Worm (Caenorhabditis elegans): ENCODE measurements around the gene plp-2.

Gene plp-2

ce11 chrX:14946464-14947354 lies 35.9 kb downstream of the plp-2 start (continued):
- TF ChIP-seq hmg-1.2 (GFP tag; IDR thresholded peaks at IDR 0.05) (peak; percentile 58; the same call in 1 of the 2 replicates), hsf-1 (GFP tag; IDR thresholded peaks at IDR 0.05) (no peak), let-526 (GFP tag; IDR thresholded peaks at IDR 0.05) (0 out of 2 replicates have a peak, but pooled peaks have one; percentile 38), ceh-100 (GFP tag; IDR thresholded peaks at IDR 0.05) (no peak), ceh-58 (GFP tag; IDR thresholded peaks at IDR 0.05) (no peak), F37B4.10 (GFP tag; IDR thresholded peaks at IDR 0.05) (no peak), snpc-4 (GFP tag; optimal IDR thresholded peaks at IDR 0.05) (no peak), snpc-4 (tag; optimal IDR thresholded peaks at IDR 0.05) (peak in 2 of 4 experiments; percentile 6 to 23), ceh-27 (GFP tag; optimal IDR thresholded peaks at IDR 0.05) (peak; percentile 36), attf-5 (GFP tag; optimal IDR thresholded peaks at IDR 0.05) (peak; percentile 32), egl-44 (GFP tag; IDR thresholded peaks at IDR 0.05) (no peak), bed-2 (GFP tag; IDR thresholded peaks at IDR 0.05) (no peak), F55B11.4 (tag; optimal IDR thresholded peaks at IDR 0.05; ENCODE audit: borderline replicate concordance, insufficient read depth) (no peak), Y67H2A.10 (GFP tag; conservative IDR thresholded peaks at IDR 0.05) (no peak), pha-4 (tag; optimal IDR thresholded peaks at IDR 0.05) (no peak), hlh-26 (GFP tag; conservative IDR thresholded peaks at IDR 0.05) (no peak), lsl-1 (GFP tag; optimal IDR thresholded peaks at IDR 0.05) (no peak), madf-6 (GFP tag; IDR thresholded peaks at IDR 0.05) (no peak), nhr-80 (tag; optimal IDR thresholded peaks at IDR 0.05) (peak; percentile 93), C06A6.2 (GFP tag; conservative IDR thresholded peaks at IDR 0.05) (no peak), B0019.2 (GFP tag; conservative IDR thresholded peaks at IDR 0.05) (no peak), die-1 (tag; optimal IDR thresholded peaks at IDR 0.05) (no peak), F39B2.1 (GFP tag; IDR thresholded peaks at IDR 0.05) (no peak), mcd-1 (GFP tag; IDR thresholded peaks at IDR 0.05) (peak; percentile 75), hrde-1 (tag; optimal IDR thresholded peaks at IDR 0.05; ENCODE audit: borderline replicate concordance) (no peak), nfya-1 (tag; optimal IDR thresholded peaks at IDR 0.05; ENCODE audit: borderline replicate concordance, insufficient read depth) (no peak), madf-8 (GFP tag; conservative IDR thresholded peaks at IDR 0.05) (no peak), sptf-2 (GFP tag; optimal IDR thresholded peaks at IDR 0.05) (peak; percentile 31), cebp-1 (GFP tag; IDR thresholded peaks at IDR 0.05) (no peak), cebp-1 (tag; optimal IDR thresholded peaks at IDR 0.05) (peak; percentile 59), fkh-3 (tag; optimal IDR thresholded peaks at IDR 0.05) (no peak), unc-130 (GFP tag; optimal IDR thresholded peaks at IDR 0.05) (no peak), unc-62 (GFP tag; optimal IDR thresholded peaks at IDR 0.05) (peak; percentile 62), nfyb-1 (GFP tag; IDR thresholded peaks at IDR 0.05) (0 out of 2 replicates have a peak, but pooled peaks have one; percentile 35), repo-1 (tag; optimal IDR thresholded peaks at IDR 0.05) (no peak), madf-10 (tag; optimal IDR thresholded peaks at IDR 0.05) (no peak), K12H6.12 (tag; optimal IDR thresholded peaks at IDR 0.05) (no peak), nhr-90 (tag; optimal IDR thresholded peaks at IDR 0.05) (no peak), mes-4 (tag; optimal IDR thresholded peaks at IDR 0.05) (no peak), ztf-26 (tag; optimal IDR thresholded peaks at IDR 0.05) (no peak), cebp-2 (GFP tag; IDR thresholded peaks at IDR 0.05) (peak; percentile 76; the same call in 1 of the 2 replicates), ztf-22 (GFP tag; optimal IDR thresholded peaks at IDR 0.05) (peak; percentile 49), xnd-1 (tag; optimal IDR thresholded peaks at IDR 0.05) (no peak), F10E7.11 (tag; optimal IDR thresholded peaks at IDR 0.05) (no peak), athp-1 (tag; optimal IDR thresholded peaks at IDR 0.05) (no peak), ama-1 (optimal IDR thresholded peaks at IDR 0.05) (no peak), ama-1 (GFP tag; optimal IDR thresholded peaks at IDR 0.05) (no peak), nhr-120 (GFP tag; IDR thresholded peaks at IDR 0.05) (no peak)

Measured in whole organism, young adult.